Worm (Caenorhabditis elegans): ENCODE results near the gene K09G1.2.

DNA sequence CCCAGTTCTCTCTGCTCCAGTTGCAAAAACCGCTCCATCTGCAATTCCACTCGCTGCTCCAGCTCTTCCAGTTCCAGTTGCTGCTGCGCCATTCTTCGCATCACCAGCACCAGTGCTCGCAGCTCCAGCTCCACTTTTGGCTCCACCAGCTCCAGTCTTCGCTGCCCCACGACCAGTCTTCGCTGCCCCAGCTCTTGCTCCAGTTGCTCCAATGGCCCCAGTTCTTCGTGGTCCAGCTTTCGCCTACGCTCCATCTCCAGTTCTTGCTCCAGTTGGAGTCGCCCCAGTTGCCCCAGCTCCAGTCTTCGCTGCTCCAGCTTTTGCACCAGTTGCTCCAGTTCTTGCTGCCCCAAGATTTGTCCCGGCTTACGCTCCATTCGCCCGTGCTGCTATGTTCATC lies 30.0 kb downstream of the K09G1.2 start:
- no peak for TF ChIP-seq mdl-1 (tag; optimal IDR thresholded peaks at IDR 0.05)
- no peak for TF ChIP-seq ama-1 (optimal IDR thresholded peaks at IDR 0.05)
- TF ChIP-seq nhr-11 (tag; optimal IDR thresholded peaks at IDR 0.05) = no peak
- no peak for TF ChIP-seq ceh-9 (tag; optimal IDR thresholded peaks at IDR 0.05)
- TF ChIP-seq R02D3.7 (tag; optimal IDR thresholded peaks at IDR 0.05) = no peak
- TF ChIP-seq nhr-12 (tag; optimal IDR thresholded peaks at IDR 0.05) = no peak
- TF ChIP-seq ztf-11 (tag; optimal IDR thresholded peaks at IDR 0.05) = no peak
- no peak for TF ChIP-seq snpc-4 (tag; optimal IDR thresholded peaks at IDR 0.05)
- TF ChIP-seq egl-27 (tag; optimal IDR thresholded peaks at IDR 0.05) = no peak
- no peak for TF ChIP-seq ceh-82 (tag; optimal IDR thresholded peaks at IDR 0.05)
- no peak for TF ChIP-seq pha-4 (tag; optimal IDR thresholded peaks at IDR 0.05)

Measured in whole organism, L3 larva.